Worm (Caenorhabditis elegans) whole organism, mixed stage, embryonic: ENCODE data around the gene W02H5.19.

Experiments used
- blmp-1 ChIP-seq: fragments of 150-350 bp; optimal IDR thresholded peaks from 2 replicates; lab custom pipeline; 2014; ENCODE audit warnings: missing biosample characterization, missing genetic modification characterization
- ceh-83 ChIP-seq: fragments of 200-800 bp; sonication (Bioruptor generic); optimal IDR thresholded peaks from 2 replicates; lab custom pipeline; 2018; ENCODE audit warnings: mild to moderate bottlenecking, missing genetic modification characterization, missing compliant biosample characterization
- lin-32 ChIP-seq: fragments of 200-800 bp; sonication (Bioruptor generic); optimal IDR thresholded peaks from 2 replicates; lab custom pipeline; 2018; ENCODE audit warnings: mild to moderate bottlenecking, missing genetic modification characterization, missing compliant biosample characterization
- mab-5 ChIP-seq: fragments of 150-350 bp; optimal IDR thresholded peaks from 2 replicates; lab custom pipeline; 2014; ENCODE audit warnings: missing biosample characterization, missing genetic modification characterization
- nhr-2 ChIP-seq: fragments of 150-350 bp; optimal IDR thresholded peaks from 2 replicates; lab custom pipeline; 2014; ENCODE audit warnings: missing biosample characterization, missing genetic modification characterization
- nhr-237 ChIP-seq: fragments of 150-350 bp; optimal IDR thresholded peaks from 2 replicates; lab custom pipeline; 2014; ENCODE audit warnings: missing biosample characterization, missing genetic modification characterization
- sptf-1 ChIP-seq: sonication (generic microtip); optimal IDR thresholded peaks from 2 replicates; lab custom pipeline; 2017; ENCODE audit warnings: mild to moderate bottlenecking, missing genetic modification characterization, moderate library complexity, missing compliant biosample characterization
- unc-62 ChIP-seq: fragments of 150-350 bp; optimal IDR thresholded peaks from 2 replicates; lab custom pipeline; 2014; ENCODE audit warnings: missing biosample characterization, missing genetic modification reagents, missing genetic modification characterization
- ztf-11 ChIP-seq: fragments of 150-350 bp; optimal IDR thresholded peaks from 2 replicates; lab custom pipeline; 2014; ENCODE audit warnings: missing biosample characterization, missing genetic modification characterization

- TF ChIP-seq unc-62 (GFP tag; lab: Kevin White, UChicago) (no peak), ceh-83 (no peak), blmp-1 (tag; lab: Kevin White, UChicago) (no peak), ztf-11 (tag; lab: Kevin White, UChicago) (no peak), mab-5 (tag; lab: Kevin White, UChicago) (no peak), nhr-2 (no peak), sptf-1 (no peak), nhr-237 (tag; lab: Kevin White, UChicago) (no peak), lin-32 (GFP tag; lab: Kevin White, UChicago) (no peak)
Observed at ce11 chrV:2589834-2590233, 48.9 kb upstream of the W02H5.19 start.
